Worm (Caenorhabditis elegans): Measurements from ENCODE around the gene F02C12.2.

ce11 chrX:13401783-13402182 lies 2.7 kb upstream of the F02C12.2 start, which contains the start of gene F02C12.1:
- TF ChIP-seq dmd-9 (GFP tag; IDR thresholded peaks at IDR 0.05) (no peak), ceh-82 (tag; optimal IDR thresholded peaks at IDR 0.05) (no peak), snpc-1.2 (GFP tag; IDR thresholded peaks at IDR 0.05) (no peak), nhr-11 (tag; optimal IDR thresholded peaks at IDR 0.05) (no peak), unc-39 (tag; optimal IDR thresholded peaks at IDR 0.05) (no peak), snpc-4 (tag; optimal IDR thresholded peaks at IDR 0.05) (no peak)

Measured in whole organism, L4 larva.